Fruit fly (Drosophila melanogaster) whole organism, embryonic: ENCODE results near the gene CG42553.

Experiments used
- Antp ChIP-seq: fragments of 200-800 bp; sonication (Bioruptor generic); optimal IDR thresholded peaks from 3 replicates; lab custom pipeline; 2016; ENCODE audit warnings: missing biosample characterization, missing genetic modification characterization
- CG10431 ChIP-seq: fragments of 200-800 bp; sonication (Bioruptor generic); optimal IDR thresholded peaks from 3 replicates; lab custom pipeline; 2018; ENCODE audit warnings: missing biosample characterization, mild to moderate bottlenecking, missing genetic modification characterization
- CG11247 ChIP-seq: fragments of 200-800 bp; sonication (Bioruptor generic); IDR thresholded peaks from 2 replicates; pipeline ENCODE4 v1.3.6; 2022; ENCODE audit warnings: missing biosample characterization, missing genetic modification characterization
- CG12104 ChIP-seq: fragments of 200-800 bp; sonication (Bioruptor generic); optimal IDR thresholded peaks from 3 replicates; lab custom pipeline; 2016; ENCODE audit warnings: missing biosample characterization, missing genetic modification characterization
- CG12155 ChIP-seq: fragments of 200-800 bp; sonication (Bioruptor generic); optimal IDR thresholded peaks from 3 replicates; lab custom pipeline; 2016; ENCODE audit warnings: missing biosample characterization, missing genetic modification characterization
- CG12942 ChIP-seq: fragments of 200-800 bp; sonication (Bioruptor generic); optimal IDR thresholded peaks from 3 replicates; lab custom pipeline; 2016; ENCODE audit warnings: missing biosample characterization, missing genetic modification characterization
- CG17912 ChIP-seq: fragments of 200-800 bp; sonication (Bioruptor generic); optimal IDR thresholded peaks from 2 replicates; lab custom pipeline; 2018; ENCODE audit warnings: missing biosample characterization, mild to moderate bottlenecking, missing genetic modification characterization
- CG2116 ChIP-seq: fragments of 200-800 bp; sonication (Bioruptor generic); optimal IDR thresholded peaks from 3 replicates; lab custom pipeline; 2018; ENCODE audit warnings: missing biosample characterization, mild to moderate bottlenecking, missing genetic modification characterization
- CG2120 ChIP-seq: fragments of 200-800 bp; sonication (Bioruptor generic); optimal IDR thresholded peaks from 3 replicates; lab custom pipeline; 2016; ENCODE audit warnings: missing biosample characterization, missing genetic modification characterization
- CG2678 ChIP-seq: fragments of 200-800 bp; sonication (Bioruptor generic); optimal IDR thresholded peaks from 3 replicates; lab custom pipeline; 2019; ENCODE audit warnings: missing biosample characterization, mild to moderate bottlenecking, missing genetic modification characterization, moderate library complexity
- CG30431 ChIP-seq: fragments of 200-800 bp; sonication (Bioruptor generic); optimal IDR thresholded peaks from 2 replicates; lab custom pipeline; 2017; ENCODE audit warnings: missing biosample characterization, missing genetic modification characterization
- CG3065 ChIP-seq: fragments of 200-800 bp; sonication (Bioruptor generic); optimal IDR thresholded peaks from 2 replicates; lab custom pipeline; 2016; ENCODE audit warnings: missing biosample characterization, missing genetic modification characterization
- CG32767 ChIP-seq: fragments of 200-800 bp; sonication (Bioruptor generic); IDR thresholded peaks from 2 replicates; pipeline ENCODE4 v1.3.6; 2022; ENCODE audit warnings: missing biosample characterization, missing genetic modification characterization
- CG3281 ChIP-seq: fragments of 200-800 bp; sonication (Bioruptor generic); optimal IDR thresholded peaks from 3 replicates; lab custom pipeline; 2017; ENCODE audit warnings: missing biosample characterization, mild to moderate bottlenecking, missing genetic modification characterization
- CG3995 ChIP-seq: fragments of 200-800 bp; sonication (Bioruptor generic); optimal IDR thresholded peaks from 3 replicates; lab custom pipeline; 2016; ENCODE audit warnings: missing biosample characterization, missing genetic modification characterization
- CG4617 ChIP-seq: fragments of 200-800 bp; sonication (Bioruptor generic); optimal IDR thresholded peaks from 3 replicates; lab custom pipeline; 2016; ENCODE audit warnings: missing biosample characterization, missing genetic modification characterization, borderline replicate concordance
- CG4854 ChIP-seq: fragments of 200-800 bp; sonication (Bioruptor generic); optimal IDR thresholded peaks from 2 replicates; lab custom pipeline; 2016; ENCODE audit warnings: missing biosample characterization, missing genetic modification characterization, inconsistent platforms
- CG6654 ChIP-seq: fragments of 200-800 bp; sonication (Bioruptor generic); optimal IDR thresholded peaks from 2 replicates; lab custom pipeline; 2017; ENCODE audit warnings: missing biosample characterization, mild to moderate bottlenecking, missing genetic modification characterization
- CG6683 ChIP-seq: fragments of 200-800 bp; sonication (Bioruptor generic); optimal IDR thresholded peaks from 2 replicates; lab custom pipeline; 2017; ENCODE audit warnings: missing biosample characterization, mild to moderate bottlenecking, missing genetic modification characterization, missing genetic modification reagents
- CG7928 ChIP-seq: fragments of 200-800 bp; sonication (Bioruptor generic); optimal IDR thresholded peaks from 2 replicates; lab custom pipeline; 2017; ENCODE audit warnings: missing biosample characterization, mild to moderate bottlenecking, missing genetic modification characterization
- CG8089 ChIP-seq: fragments of 200-800 bp; sonication (Bioruptor generic); optimal IDR thresholded peaks from 3 replicates; lab custom pipeline; 2016; ENCODE audit warnings: missing biosample characterization, missing genetic modification characterization
- CG8281 ChIP-seq: fragments of 200-800 bp; sonication (Bioruptor generic); optimal IDR thresholded peaks from 2 replicates; lab custom pipeline; 2018; ENCODE audit warnings: missing biosample characterization, mild to moderate bottlenecking, missing genetic modification characterization, moderate library complexity
- D19B ChIP-seq: fragments of 200-800 bp; sonication (Bioruptor generic); optimal IDR thresholded peaks from 2 replicates; lab custom pipeline; 2017; ENCODE audit warnings: missing biosample characterization, mild to moderate bottlenecking, missing genetic modification characterization
- Dfd ChIP-seq, 2 experiments: fragments of >200 bp; optimal IDR thresholded peaks; 2 replicates each; lab custom pipeline; 2017; ENCODE audit warnings: missing biosample characterization in 2 of 2, missing genetic modification characterization in 2 of 2
- Ets97D ChIP-seq: fragments of 200-800 bp; sonication (Bioruptor generic); optimal IDR thresholded peaks from 3 replicates; lab custom pipeline; 2016; ENCODE audit warnings: missing biosample characterization, missing genetic modification characterization
- H15 ChIP-seq: fragments of 200-800 bp; sonication (Bioruptor generic); IDR thresholded peaks from 3 replicates; pipeline ENCODE4 v1.3.6; 2022; ENCODE audit warnings: missing biosample characterization, missing genetic modification characterization
- Hmx ChIP-seq: fragments of 200-800 bp; sonication (Bioruptor generic); optimal IDR thresholded peaks from 2 replicates; lab custom pipeline; 2016; ENCODE audit warnings: missing biosample characterization, missing genetic modification characterization
- Jarid2 ChIP-seq: fragments of 200-800 bp; sonication (Bioruptor generic); optimal IDR thresholded peaks from 3 replicates; lab custom pipeline; 2017; ENCODE audit warnings: mild to moderate bottlenecking, missing biosample characterization, missing genetic modification reagents, missing genetic modification characterization
- MESR4 ChIP-seq: fragments of 200-800 bp; sonication (Bioruptor generic); optimal IDR thresholded peaks from 2 replicates; lab custom pipeline; 2018; ENCODE audit warnings: missing biosample characterization, mild to moderate bottlenecking, missing genetic modification characterization, moderate library complexity
- Med ChIP-seq: fragments of 200-800 bp; sonication (Bioruptor generic); peaks from one replicate; lab custom pipeline; 2016; ENCODE audit warnings: missing biosample characterization, missing genetic modification characterization, mild to moderate bottlenecking, inconsistent platforms, moderate library complexity
- Mrtf ChIP-seq: fragments of 200-800 bp; sonication (Bioruptor generic); IDR thresholded peaks from 3 replicates; pipeline ENCODE4 v1.3.6; 2022; ENCODE audit warnings: missing biosample characterization, missing genetic modification characterization
- NC2β ChIP-seq: fragments of 200-800 bp; sonication (Bioruptor generic); optimal IDR thresholded peaks from 2 replicates; lab custom pipeline; 2016; ENCODE audit warnings: missing biosample characterization, missing genetic modification characterization
- Nf-YA ChIP-seq: fragments of 200-800 bp; sonication (Bioruptor generic); IDR thresholded peaks from 2 replicates; pipeline ENCODE4 v1.3.6; 2022; ENCODE audit warnings: missing biosample characterization, missing genetic modification characterization
- Opbp ChIP-seq: fragments of 200-800 bp; sonication (Bioruptor generic); IDR thresholded peaks from 3 replicates; pipeline ENCODE4 v1.3.6; 2022; ENCODE audit warnings: missing biosample characterization, missing genetic modification characterization; ENCODE audit not compliant: partially characterized antibody
- Poxn ChIP-seq: fragments of 200-800 bp; sonication (Bioruptor generic); IDR thresholded peaks from 2 replicates; pipeline ENCODE4 v1.3.6; 2022; ENCODE audit warnings: missing biosample characterization, missing genetic modification characterization
- Ravus ChIP-seq: fragments of 200-800 bp; sonication (Bioruptor generic); IDR thresholded peaks from 2 replicates; pipeline ENCODE4 v1.3.6; 2022; ENCODE audit warnings: missing biosample characterization, missing genetic modification characterization
- Sox102F ChIP-seq: fragments of 200-800 bp; sonication (Bioruptor generic); optimal IDR thresholded peaks from 2 replicates; lab custom pipeline; 2018; ENCODE audit warnings: missing biosample characterization, mild to moderate bottlenecking, missing genetic modification characterization, moderate library complexity
- gsb ChIP-seq: fragments of 200-800 bp; sonication (Bioruptor generic); IDR thresholded peaks from 2 replicates; pipeline ENCODE4 v1.3.6; 2022; ENCODE audit warnings: missing biosample characterization, missing genetic modification characterization
- her ChIP-seq: fragments of 200-800 bp; sonication (Bioruptor generic); optimal IDR thresholded peaks from 2 replicates; lab custom pipeline; 2016; ENCODE audit warnings: missing biosample characterization, missing genetic modification characterization
- inv ChIP-seq: fragments of 200-800 bp; sonication (Bioruptor generic); IDR thresholded peaks from 2 replicates; pipeline ENCODE4 v1.3.6; 2022; ENCODE audit warnings: missing biosample characterization, missing genetic modification characterization; ENCODE audit not compliant: partially characterized antibody
- oc ChIP-seq: fragments of 200-800 bp; sonication (Bioruptor generic); optimal IDR thresholded peaks from 2 replicates; lab custom pipeline; 2018; ENCODE audit warnings: missing biosample characterization, mild to moderate bottlenecking, missing genetic modification characterization, moderate library complexity
- peb ChIP-seq: fragments of 200-800 bp; sonication (Bioruptor generic); IDR thresholded peaks from 2 replicates; pipeline ENCODE4 v1.3.6; 2022; ENCODE audit warnings: missing biosample characterization, missing genetic modification characterization
- pros ChIP-seq: fragments of 200-800 bp; sonication (Bioruptor generic); optimal IDR thresholded peaks from 3 replicates; lab custom pipeline; 2019; ENCODE audit warnings: missing biosample characterization, mild to moderate bottlenecking, missing genetic modification characterization, moderate library complexity
- ro ChIP-seq: fragments of 200-800 bp; sonication (Bioruptor generic); IDR thresholded peaks from 2 replicates; pipeline ENCODE4 v1.3.6; 2022; ENCODE audit warnings: missing biosample characterization, missing genetic modification characterization
- sens ChIP-seq: fragments of 200-800 bp; sonication (Bioruptor generic); peaks from one replicate; lab custom pipeline; 2016; ENCODE audit warnings: missing biosample characterization, missing genetic modification characterization
- sima ChIP-seq: fragments of 200-800 bp; sonication (Bioruptor generic); optimal IDR thresholded peaks from 2 replicates; lab custom pipeline; 2016; ENCODE audit warnings: missing biosample characterization, missing genetic modification characterization
- tll ChIP-seq, 2 experiments: fragments of 200-800 bp in 1 of 2; fragments of >200 bp in 1 of 2; sonication (Bioruptor generic) in 1 of 2; optimal IDR thresholded peaks; 2 replicates each; lab custom pipeline; 2017 to 2019; ENCODE audit warnings: missing biosample characterization in 2 of 2, missing genetic modification characterization in 2 of 2, mild to moderate bottlenecking in 1 of 2, moderate library complexity in 1 of 2
- tna ChIP-seq: fragments of 200-800 bp; sonication (Bioruptor generic); IDR thresholded peaks from 2 replicates; pipeline ENCODE4 v1.3.6; 2022; ENCODE audit warnings: missing biosample characterization, missing genetic modification characterization; ENCODE audit not compliant: partially characterized antibody
- tup ChIP-seq: fragments of 200-800 bp; sonication (Bioruptor generic); optimal IDR thresholded peaks from 2 replicates; lab custom pipeline; 2016; ENCODE audit warnings: missing biosample characterization, mild to moderate bottlenecking, missing genetic modification characterization, moderate library complexity
- zen ChIP-seq: fragments of 200-800 bp; sonication (Bioruptor generic); optimal IDR thresholded peaks from 3 replicates; lab custom pipeline; 2018; ENCODE audit warnings: missing biosample characterization, mild to moderate bottlenecking, missing genetic modification characterization, moderate library complexity

CG42553 gene

dm6 chr3L:802700-803273 lies 31.1 kb upstream of the CG42553 start (continued):
- TF ChIP-seq Sox102F (GFP tag; lab: Kevin White, UChicago) = peak; percentile 90
- TF ChIP-seq CG3995 (GFP tag; lab: Kevin White, UChicago) = peak; percentile 30
- TF ChIP-seq tup (GFP tag; lab: Kevin White, UChicago) = peak; percentile 91
- peak; percentile 77 for TF ChIP-seq Nf-YA (GFP tag; lab: Robert Waterston, UW)
- no peak for TF ChIP-seq Opbp (GFP tag; lab: Robert Waterston, UW)
- TF ChIP-seq Antp (GFP tag; lab: Kevin White, UChicago) = peak; percentile 93
- TF ChIP-seq H15 (GFP tag; lab: Robert Waterston, UW) = peak; percentile 90
- TF ChIP-seq MESR4 (GFP tag; lab: Kevin White, UChicago) = peak; percentile 27
- peak; percentile 69 for TF ChIP-seq ro (GFP tag; lab: Robert Waterston, UW)
- TF ChIP-seq sens (GFP tag; lab: Kevin White, UChicago) = peak; percentile 99
- no peak for TF ChIP-seq Dfd (GFP tag; optimal IDR thresholded peaks at IDR 0.05; lab: Kevin White, UChicago)
- TF ChIP-seq inv = no peak
- TF ChIP-seq Hmx (GFP tag; lab: Kevin White, UChicago) = peak; percentile 51
- peak; percentile 90 for TF ChIP-seq oc (tag; lab: Kevin White, UChicago)
- TF ChIP-seq CG12155 (GFP tag; lab: Kevin White, UChicago) = peak; percentile 76
- peak; percentile 46 for TF ChIP-seq D19B (GFP tag; lab: Kevin White, UChicago)
- peak; percentile 52 for TF ChIP-seq sima (GFP tag; lab: Kevin White, UChicago)
- TF ChIP-seq tna (GFP tag; lab: Robert Waterston, UW) = no peak
- TF ChIP-seq zen (tag; lab: Kevin White, UChicago) = peak; percentile 75
- peak; percentile 83 for TF ChIP-seq NC2β (GFP tag; lab: Kevin White, UChicago)
- peak; percentile 36 for TF ChIP-seq CG2116
- TF ChIP-seq CG2678 (tag; lab: Kevin White, UChicago) = peak; percentile 88
- peak; percentile 79 for TF ChIP-seq CG3281 (GFP tag; lab: Kevin White, UChicago)
- peak; percentile 64; the same call in 1 of the 2 replicates for TF ChIP-seq Poxn (GFP tag; lab: Robert Waterston, UW)
- TF ChIP-seq gsb (GFP tag; lab: Robert Waterston, UW) = peak; percentile 68
- TF ChIP-seq CG8089 = peak; percentile 82
- TF ChIP-seq CG3065 (GFP tag; lab: Kevin White, UChicago) = peak; percentile 60
- TF ChIP-seq CG4617 (GFP tag; lab: Kevin White, UChicago) = peak; percentile 59
- TF ChIP-seq Ravus (GFP tag; lab: Robert Waterston, UW) = peak; percentile 49
- peak; percentile 65 for TF ChIP-seq CG8281
- TF ChIP-seq CG10431 (GFP tag; lab: Kevin White, UChicago) = peak; percentile 57
- TF ChIP-seq tll (GFP tag; optimal IDR thresholded peaks at IDR 0.05; lab: Kevin White, UChicago) = no peak
- TF ChIP-seq her (GFP tag; lab: Kevin White, UChicago) = peak; percentile 92
- peak; percentile 28 for TF ChIP-seq Jarid2 (GFP tag; lab: Kevin White, UChicago)
- TF ChIP-seq Mrtf (GFP tag; lab: Robert Waterston, UW) = peak; percentile 89
- peak; percentile 75 for TF ChIP-seq CG6683 (GFP tag; lab: Kevin White, UChicago)
- peak; percentile 87 for TF ChIP-seq CG12942 (GFP tag; lab: Kevin White, UChicago)
- TF ChIP-seq peb (GFP tag; lab: Robert Waterston, UW) = peak; percentile 83
- peak; percentile 90 for TF ChIP-seq CG2120 (GFP tag; lab: Kevin White, UChicago)
- TF ChIP-seq pros (GFP tag; lab: Kevin White, UChicago) = peak; percentile 28
- peak; percentile 80 for TF ChIP-seq CG32767 (GFP tag; lab: Robert Waterston, UW)
- TF ChIP-seq Ets97D (GFP tag; lab: Kevin White, UChicago) = peak; percentile 50
- peak; percentile 98 for TF ChIP-seq Med
- peak; percentile 45 for TF ChIP-seq CG7928 (GFP tag; lab: Kevin White, UChicago)
- peak; percentile 91 for TF ChIP-seq CG11247
- TF ChIP-seq CG12104 (GFP tag; lab: Kevin White, UChicago) = peak; percentile 37
- peak; percentile 88 for TF ChIP-seq CG30431
- peak; percentile 77 for TF ChIP-seq CG17912 (GFP tag; lab: Kevin White, UChicago)
- peak; percentile 59 for TF ChIP-seq CG6654 (GFP tag; lab: Kevin White, UChicago)
- peak; percentile 67 for TF ChIP-seq CG4854
